Worm (Caenorhabditis elegans) whole organism, mixed stage, embryonic: Measurements from ENCODE around the gene trap-4.

ENCODE experiments used
- bed-3 ChIP-seq: fragments of 200-800 bp; sonication (Bioruptor generic); optimal IDR thresholded peaks from 3 replicates; lab custom pipeline; 2018; ENCODE audit warnings: mild to moderate bottlenecking, missing genetic modification characterization, moderate library complexity, missing compliant biosample characterization
- flh-1 ChIP-seq: fragments of 200-800 bp; sonication (Bioruptor generic); optimal IDR thresholded peaks from 2 replicates; lab custom pipeline; 2018; ENCODE audit warnings: mild to moderate bottlenecking, missing genetic modification characterization, moderate library complexity, missing compliant biosample characterization
- ham-2 ChIP-seq: fragments of 200-800 bp; sonication (Bioruptor generic); optimal IDR thresholded peaks from 2 replicates; lab custom pipeline; 2018; ENCODE audit warnings: mild to moderate bottlenecking, missing genetic modification characterization, missing compliant biosample characterization
- lin-13 ChIP-seq: fragments of 150-350 bp; optimal IDR thresholded peaks from 2 replicates; lab custom pipeline; 2014; ENCODE audit warnings: missing biosample characterization, missing genetic modification characterization
- lsy-2 ChIP-seq: fragments of 150-350 bp; optimal IDR thresholded peaks from 2 replicates; lab custom pipeline; 2014; ENCODE audit warnings: missing biosample characterization, missing genetic modification characterization
- mls-2 ChIP-seq: sonication (generic microtip); optimal IDR thresholded peaks from 2 replicates; lab custom pipeline; 2016; ENCODE audit warnings: mild to moderate bottlenecking, missing genetic modification characterization, moderate library complexity, missing compliant biosample characterization
- nhr-12 ChIP-seq: fragments of 150-350 bp; optimal IDR thresholded peaks from 2 replicates; lab custom pipeline; 2014; ENCODE audit warnings: missing biosample characterization, missing genetic modification characterization
- nhr-237 ChIP-seq: fragments of 150-350 bp; optimal IDR thresholded peaks from 2 replicates; lab custom pipeline; 2014; ENCODE audit warnings: missing biosample characterization, missing genetic modification characterization
- nhr-76 ChIP-seq: sonication (generic microtip); optimal IDR thresholded peaks from 2 replicates; lab custom pipeline; 2017; ENCODE audit warnings: missing biosample characterization, missing genetic modification characterization
- sptf-1 ChIP-seq: sonication (generic microtip); optimal IDR thresholded peaks from 2 replicates; lab custom pipeline; 2017; ENCODE audit warnings: mild to moderate bottlenecking, missing genetic modification characterization, moderate library complexity, missing compliant biosample characterization
- tbx-8 ChIP-seq: fragments of 200-800 bp; sonication (Bioruptor generic); optimal IDR thresholded peaks from 2 replicates; lab custom pipeline; 2018; ENCODE audit warnings: mild to moderate bottlenecking, missing genetic modification characterization, moderate library complexity, missing compliant biosample characterization
- unc-39 ChIP-seq: fragments of 150-350 bp; optimal IDR thresholded peaks from 2 replicates; lab custom pipeline; 2014; ENCODE audit warnings: missing biosample characterization, missing genetic modification characterization
- unc-62 ChIP-seq: fragments of 150-350 bp; optimal IDR thresholded peaks from 2 replicates; lab custom pipeline; 2014; ENCODE audit warnings: missing biosample characterization, missing genetic modification reagents, missing genetic modification characterization
- ztf-11 ChIP-seq: fragments of 150-350 bp; optimal IDR thresholded peaks from 2 replicates; lab custom pipeline; 2014; ENCODE audit warnings: missing biosample characterization, missing genetic modification characterization

- peak; percentile 58 for TF ChIP-seq lin-13 (tag; lab: Kevin White, UChicago)
- no peak for TF ChIP-seq nhr-76 (tag; lab: Kevin White, UChicago)
- TF ChIP-seq lsy-2 (tag; lab: Kevin White, UChicago), result peak; percentile 52
- no peak for TF ChIP-seq flh-1 (GFP tag; lab: Kevin White, UChicago)
- no peak for TF ChIP-seq mls-2 (tag; lab: Kevin White, UChicago)
- TF ChIP-seq unc-39 (tag; lab: Kevin White, UChicago), result no peak
- peak; percentile 53 for TF ChIP-seq sptf-1
- TF ChIP-seq unc-62 (GFP tag; lab: Kevin White, UChicago), result no peak
- no peak for TF ChIP-seq ztf-11
- no peak for TF ChIP-seq tbx-8 (GFP tag; lab: Kevin White, UChicago)
- TF ChIP-seq ham-2 (GFP tag; lab: Kevin White, UChicago), result no peak
- no peak for TF ChIP-seq bed-3 (GFP tag; lab: Kevin White, UChicago)
- TF ChIP-seq nhr-237 (tag; lab: Kevin White, UChicago), result no peak
- TF ChIP-seq nhr-12 (tag; lab: Kevin White, UChicago), result no peak
These were observed 25.7 kb downstream of the trap-4 start for ce11 chrIII:11946062-11946749.
